Fruit fly (Drosophila melanogaster) whole organism, embryonic: Measurements from ENCODE around the gene Rassf.

Experiments used
- Ada2b ChIP-seq: fragments of 200-800 bp; sonication (Bioruptor generic); IDR thresholded peaks from 2 replicates; pipeline ENCODE4 v1.3.6; 2022; ENCODE audit warnings: missing biosample characterization, missing genetic modification characterization
- C15 ChIP-seq: fragments of 200-800 bp; sonication (Bioruptor generic); IDR thresholded peaks from 3 replicates; pipeline ENCODE4 v1.3.6; 2022; ENCODE audit warnings: missing biosample characterization, missing genetic modification characterization
- CG10462 ChIP-seq: fragments of 200-800 bp; sonication (Bioruptor generic); optimal IDR thresholded peaks from 2 replicates; lab custom pipeline; 2016; ENCODE audit warnings: missing biosample characterization, missing genetic modification characterization
- CG10959 ChIP-seq: fragments of 200-800 bp; sonication (Bioruptor generic); IDR thresholded peaks from 2 replicates; pipeline ENCODE4 v1.3.6; 2022; ENCODE audit warnings: missing biosample characterization, missing genetic modification characterization
- CG10979 ChIP-seq: fragments of 200-800 bp; sonication (Bioruptor generic); optimal IDR thresholded peaks from 2 replicates; lab custom pipeline; 2018; ENCODE audit warnings: missing biosample characterization, mild to moderate bottlenecking, missing genetic modification characterization, moderate library complexity
- CG12744 ChIP-seq: fragments of 200-800 bp; sonication (Bioruptor generic); optimal IDR thresholded peaks from 2 replicates; lab custom pipeline; 2016; ENCODE audit warnings: missing biosample characterization, missing genetic modification characterization
- CG1529 ChIP-seq: fragments of 200-800 bp; sonication (Bioruptor generic); optimal IDR thresholded peaks from 3 replicates; lab custom pipeline; 2018; ENCODE audit warnings: missing biosample characterization, missing genetic modification characterization
- CG2129 ChIP-seq: fragments of 200-800 bp; sonication (Bioruptor generic); IDR thresholded peaks from 2 replicates; pipeline ENCODE4 v1.3.6; 2022; ENCODE audit warnings: missing biosample characterization, missing genetic modification characterization; ENCODE audit not compliant: partially characterized antibody
- CG3407 ChIP-seq: fragments of 200-800 bp; sonication (Bioruptor generic); optimal IDR thresholded peaks from 2 replicates; lab custom pipeline; 2018; ENCODE audit warnings: missing biosample characterization, mild to moderate bottlenecking, missing genetic modification characterization
- CG4360 ChIP-seq: fragments of 200-800 bp; sonication (Bioruptor generic); IDR thresholded peaks from 2 replicates; pipeline ENCODE4 v1.3.6; 2022; ENCODE audit warnings: missing biosample characterization, missing genetic modification characterization
- CG4854 ChIP-seq: fragments of 200-800 bp; sonication (Bioruptor generic); optimal IDR thresholded peaks from 2 replicates; lab custom pipeline; 2016; ENCODE audit warnings: missing biosample characterization, missing genetic modification characterization, inconsistent platforms
- CG7928 ChIP-seq: fragments of 200-800 bp; sonication (Bioruptor generic); optimal IDR thresholded peaks from 2 replicates; lab custom pipeline; 2017; ENCODE audit warnings: missing biosample characterization, mild to moderate bottlenecking, missing genetic modification characterization
- CG7987 ChIP-seq: fragments of 200-800 bp; sonication (Bioruptor generic); optimal IDR thresholded peaks from 2 replicates; lab custom pipeline; 2018; ENCODE audit warnings: missing biosample characterization, mild to moderate bottlenecking, missing genetic modification characterization, moderate library complexity
- CG8924 ChIP-seq: fragments of 200-800 bp; optimal IDR thresholded peaks from 3 replicates; lab custom pipeline; 2019; ENCODE audit warnings: missing biosample characterization, mild to moderate bottlenecking, missing genetic modification characterization, moderate library complexity
- CG9727 ChIP-seq: fragments of 200-800 bp; sonication (Bioruptor generic); optimal IDR thresholded peaks from 3 replicates; lab custom pipeline; 2017; ENCODE audit warnings: missing biosample characterization, mild to moderate bottlenecking, missing genetic modification characterization
- Doc3 ChIP-seq: fragments of 200-800 bp; sonication (Bioruptor generic); IDR thresholded peaks from 3 replicates; pipeline ENCODE4 v1.3.6; 2022; ENCODE audit warnings: missing biosample characterization, missing genetic modification characterization; ENCODE audit not compliant: partially characterized antibody
- Ets65A ChIP-seq: fragments of 200-800 bp; sonication (Bioruptor generic); peaks from one replicate; lab custom pipeline; 2016; ENCODE audit warnings: missing biosample characterization, missing genetic modification characterization
- Hr3 ChIP-seq: fragments of 200-800 bp; sonication (Bioruptor generic); optimal IDR thresholded peaks from 3 replicates; lab custom pipeline; 2016; ENCODE audit warnings: missing biosample characterization, missing genetic modification characterization
- Mad ChIP-seq: fragments of 200-800 bp; sonication (Bioruptor generic); optimal IDR thresholded peaks from 2 replicates; lab custom pipeline; 2016; ENCODE audit warnings: missing biosample characterization, missing genetic modification characterization
- NC2α ChIP-seq: fragments of 200-800 bp; sonication (Bioruptor generic); optimal IDR thresholded peaks from 2 replicates; lab custom pipeline; 2016; ENCODE audit warnings: missing biosample characterization, missing genetic modification characterization
- NfI ChIP-seq: fragments of 200-800 bp; sonication (Bioruptor generic); optimal IDR thresholded peaks from 3 replicates; lab custom pipeline; 2018; ENCODE audit warnings: missing biosample characterization, mild to moderate bottlenecking, missing genetic modification characterization, moderate library complexity
- Scr ChIP-seq: fragments of 200-800 bp; sonication (Bioruptor generic); IDR thresholded peaks from 2 replicates; pipeline ENCODE4 v1.3.6; 2022; ENCODE audit warnings: missing biosample characterization, missing genetic modification characterization; ENCODE audit not compliant: partially characterized antibody
- Side ChIP-seq: fragments of 200-800 bp; sonication (Bioruptor generic); optimal IDR thresholded peaks from 2 replicates; lab custom pipeline; 2016; ENCODE audit warnings: missing biosample characterization, missing genetic modification characterization
- Sox100B ChIP-seq: fragments of 200-800 bp; sonication (Bioruptor generic); optimal IDR thresholded peaks from 3 replicates; lab custom pipeline; 2018; ENCODE audit warnings: missing biosample characterization, mild to moderate bottlenecking, missing genetic modification characterization
- Sry-β ChIP-seq: fragments of 200-800 bp; sonication (Bioruptor generic); optimal IDR thresholded peaks from 2 replicates; lab custom pipeline; 2018; ENCODE audit warnings: missing biosample characterization, mild to moderate bottlenecking, missing genetic modification characterization, moderate library complexity
- YL-1 ChIP-seq: fragments of 200-800 bp; sonication (Bioruptor generic); optimal IDR thresholded peaks from 3 replicates; lab custom pipeline; 2017; ENCODE audit warnings: missing biosample characterization, mild to moderate bottlenecking, missing genetic modification characterization
- amos ChIP-seq: fragments of 200-800 bp; sonication (Bioruptor generic); IDR thresholded peaks from 2 replicates; pipeline ENCODE4 v1.3.6; 2022; ENCODE audit warnings: missing biosample characterization, missing genetic modification characterization; ENCODE audit not compliant: partially characterized antibody
- ase ChIP-seq: fragments of 200-800 bp; sonication (Bioruptor generic); IDR thresholded peaks from 3 replicates; pipeline ENCODE4 v1.3.6; 2022; ENCODE audit warnings: missing biosample characterization, missing genetic modification characterization
- bab2 ChIP-seq: fragments of 200-800 bp; sonication (Bioruptor generic); optimal IDR thresholded peaks from 2 replicates; lab custom pipeline; 2016; ENCODE audit warnings: missing biosample characterization, missing genetic modification characterization
- bbx ChIP-seq: fragments of 200-800 bp; sonication (Bioruptor generic); IDR thresholded peaks from 2 replicates; pipeline ENCODE4 v1.3.6; 2022; ENCODE audit warnings: missing biosample characterization, missing genetic modification characterization; ENCODE audit not compliant: partially characterized antibody
- chinmo ChIP-seq: fragments of 200-800 bp; sonication (Bioruptor generic); IDR thresholded peaks from 4 replicates; pipeline ENCODE4 v1.3.6; 2022; ENCODE audit warnings: missing biosample characterization, missing genetic modification characterization; ENCODE audit not compliant: partially characterized antibody
- cwo ChIP-seq: fragments of 200-800 bp; sonication (Bioruptor generic); optimal IDR thresholded peaks from 3 replicates; lab custom pipeline; 2017; ENCODE audit warnings: missing biosample characterization, missing genetic modification characterization, mild to moderate bottlenecking, moderate library complexity, missing genetic modification reagents
- dimm ChIP-seq: fragments of 200-800 bp; sonication (Bioruptor generic); IDR thresholded peaks from 2 replicates; pipeline ENCODE4 v1.3.6; 2022; ENCODE audit warnings: missing biosample characterization, missing genetic modification characterization
- ewg ChIP-seq: fragments of 200-800 bp; sonication (Bioruptor generic); optimal IDR thresholded peaks from 3 replicates; lab custom pipeline; 2017; ENCODE audit warnings: mild to moderate bottlenecking, missing biosample characterization, missing genetic modification reagents, missing genetic modification characterization
- fd3F ChIP-seq: fragments of 200-800 bp; sonication (Bioruptor generic); optimal IDR thresholded peaks from 2 replicates; lab custom pipeline; 2018; ENCODE audit warnings: missing biosample characterization, mild to moderate bottlenecking, missing genetic modification characterization, moderate library complexity
- ftz-f1 ChIP-seq: fragments of 200-800 bp; sonication (Bioruptor generic); optimal IDR thresholded peaks from 2 replicates; lab custom pipeline; 2016; ENCODE audit warnings: missing biosample characterization, missing genetic modification characterization
- gce ChIP-seq: fragments of 200-800 bp; sonication (Bioruptor generic); IDR thresholded peaks from 3 replicates; pipeline ENCODE4 v1.3.6; 2022; ENCODE audit warnings: missing biosample characterization, missing genetic modification characterization
- gfzf ChIP-seq: fragments of 200-800 bp; sonication (Bioruptor generic); optimal IDR thresholded peaks from 2 replicates; lab custom pipeline; 2016; ENCODE audit warnings: missing biosample characterization, mild to moderate bottlenecking, missing genetic modification characterization, moderate library complexity
- gt ChIP-seq: fragments of 200-800 bp; sonication (Bioruptor generic); IDR thresholded peaks from 2 replicates; pipeline ENCODE4 v1.3.6; 2022; ENCODE audit warnings: missing biosample characterization, missing genetic modification characterization
- jing ChIP-seq: fragments of 200-800 bp; sonication (Bioruptor generic); optimal IDR thresholded peaks from 2 replicates; lab custom pipeline; 2018; ENCODE audit warnings: missing biosample characterization, mild to moderate bottlenecking, missing genetic modification characterization
- knrl ChIP-seq: fragments of 200-800 bp; sonication (Bioruptor generic); IDR thresholded peaks from 3 replicates; pipeline ENCODE4 v1.3.6; 2022; ENCODE audit warnings: missing biosample characterization, missing genetic modification characterization; ENCODE audit not compliant: partially characterized antibody
- nom ChIP-seq: fragments of 200-800 bp; sonication (Bioruptor generic); optimal IDR thresholded peaks from 2 replicates; lab custom pipeline; 2017; ENCODE audit warnings: missing biosample characterization, missing genetic modification characterization, mild to moderate bottlenecking, moderate library complexity, missing genetic modification reagents
- odd ChIP-seq: fragments of 200-800 bp; sonication (Bioruptor generic); optimal IDR thresholded peaks from 2 replicates; lab custom pipeline; 2017; ENCODE audit warnings: missing biosample characterization, mild to moderate bottlenecking, missing genetic modification characterization
- scrt ChIP-seq: fragments of 200-800 bp; sonication (Bioruptor generic); optimal IDR thresholded peaks from 2 replicates; lab custom pipeline; 2018; ENCODE audit warnings: missing biosample characterization, mild to moderate bottlenecking, missing genetic modification characterization, moderate library complexity
- sens-2 ChIP-seq: fragments of 200-800 bp; sonication (Bioruptor generic); IDR thresholded peaks from 2 replicates; pipeline ENCODE4 v1.3.6; 2022; ENCODE audit warnings: missing biosample characterization, missing genetic modification characterization
- sisA ChIP-seq: fragments of 200-800 bp; sonication (Bioruptor generic); IDR thresholded peaks from 2 replicates; pipeline ENCODE4 v1.3.6; 2022; ENCODE audit warnings: missing biosample characterization, missing genetic modification characterization
- sna ChIP-seq: fragments of 200-800 bp; sonication (Bioruptor generic); IDR thresholded peaks from 2 replicates; pipeline ENCODE4 v1.3.6; 2022; ENCODE audit warnings: missing biosample characterization, missing genetic modification characterization; ENCODE audit not compliant: partially characterized antibody
- wdn ChIP-seq: fragments of 200-800 bp; sonication (Bioruptor generic); IDR thresholded peaks from 2 replicates; pipeline ENCODE4 v1.3.6; 2022; ENCODE audit warnings: missing biosample characterization, missing genetic modification characterization
- zen ChIP-seq: fragments of 200-800 bp; sonication (Bioruptor generic); optimal IDR thresholded peaks from 3 replicates; lab custom pipeline; 2018; ENCODE audit warnings: missing biosample characterization, mild to moderate bottlenecking, missing genetic modification characterization, moderate library complexity
- zen2 ChIP-seq: fragments of 200-800 bp; sonication (Bioruptor generic); IDR thresholded peaks from 3 replicates; pipeline ENCODE4 v1.3.6; 2022; ENCODE audit warnings: missing biosample characterization, missing genetic modification characterization; ENCODE audit not compliant: partially characterized antibody

Rassf gene

DNA sequence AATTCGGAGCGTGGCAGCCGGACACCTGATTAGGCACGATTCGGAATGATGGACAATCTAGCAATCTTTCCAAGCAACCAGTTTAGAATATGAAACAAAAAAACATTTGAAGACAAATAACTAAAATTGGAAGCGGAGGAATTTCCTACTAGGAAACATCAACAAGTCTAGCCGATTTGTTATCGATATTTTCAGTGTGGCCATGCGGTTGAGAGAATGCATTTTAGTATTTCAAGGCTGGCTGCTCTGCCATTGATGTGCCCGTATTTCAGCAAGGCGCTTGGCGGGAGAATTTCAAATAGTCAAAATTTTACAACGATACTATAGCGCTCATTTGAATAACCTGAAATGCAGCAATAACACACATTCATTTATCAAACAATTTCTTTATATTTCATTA lies 10.1 kb upstream of the Rassf start, which contains the start of gene CG31457 (continued):
- TF ChIP-seq ftz-f1, result peak; percentile 85
- no peak for TF ChIP-seq CG1529
- no peak for TF ChIP-seq dimm
- no peak for TF ChIP-seq CG7928
- TF ChIP-seq Ets65A, result peak; percentile 55
- no peak for TF ChIP-seq CG10979 (tag; lab: Kevin White, UChicago)
- TF ChIP-seq jing (GFP tag; lab: Kevin White, UChicago), result no peak
- TF ChIP-seq Mad (GFP tag; lab: Kevin White, UChicago), result no peak
- no peak for TF ChIP-seq NC2α
- no peak for TF ChIP-seq CG4854 (GFP tag; lab: Kevin White, UChicago)
- no peak for TF ChIP-seq Hr3 (GFP tag; lab: Kevin White, UChicago)
- no peak for TF ChIP-seq sens-2
- no peak for TF ChIP-seq CG9727 (GFP tag; lab: Kevin White, UChicago)
- peak; percentile 50; the same call in 2 of the 3 replicates for TF ChIP-seq zen2 (GFP tag; lab: Robert Waterston, UW)
- TF ChIP-seq cwo (GFP tag; lab: Kevin White, UChicago), result no peak
- TF ChIP-seq CG3407 (GFP tag; lab: Kevin White, UChicago), result no peak
- peak; percentile 76 for TF ChIP-seq knrl
- TF ChIP-seq gt, result no peak
- peak; percentile 84; the same call in 2 of the 4 replicates for TF ChIP-seq chinmo
- peak; percentile 81 for TF ChIP-seq bbx (GFP tag; lab: Robert Waterston, UW)
- peak; percentile 83 for TF ChIP-seq Doc3 (GFP tag; lab: Robert Waterston, UW)
- TF ChIP-seq Sry-β (GFP tag; lab: Kevin White, UChicago), result peak; percentile 43
- TF ChIP-seq ewg (GFP tag; lab: Kevin White, UChicago), result no peak
- no peak for TF ChIP-seq CG10959 (GFP tag; lab: Robert Waterston, UW)
- TF ChIP-seq sisA, result no peak
- TF ChIP-seq Ada2b, result no peak
- TF ChIP-seq bab2 (GFP tag; lab: Kevin White, UChicago), result no peak
- TF ChIP-seq CG12744 (GFP tag; lab: Kevin White, UChicago), result no peak
- TF ChIP-seq CG10462 (GFP tag; lab: Kevin White, UChicago), result no peak
- no peak for TF ChIP-seq fd3F (GFP tag; lab: Kevin White, UChicago)
- TF ChIP-seq scrt (GFP tag; lab: Kevin White, UChicago), result peak; percentile 78
- TF ChIP-seq nom (GFP tag; lab: Kevin White, UChicago), result no peak
- no peak for TF ChIP-seq CG4360
- no peak for TF ChIP-seq Side
- no peak for TF ChIP-seq C15 (GFP tag; lab: Robert Waterston, UW)
- TF ChIP-seq CG7987 (GFP tag; lab: Kevin White, UChicago), result no peak
- no peak for TF ChIP-seq Sox100B (GFP tag; lab: Kevin White, UChicago)
- no peak for TF ChIP-seq ase (GFP tag; lab: Robert Waterston, UW)
- TF ChIP-seq zen (tag; lab: Kevin White, UChicago), result no peak
- TF ChIP-seq amos (GFP tag; lab: Robert Waterston, UW), result peak; percentile 86
- TF ChIP-seq Scr (GFP tag; lab: Robert Waterston, UW), result peak; percentile 79
- TF ChIP-seq gfzf (GFP tag; lab: Kevin White, UChicago), result peak; percentile 92
- TF ChIP-seq NfI (GFP tag; lab: Kevin White, UChicago), result peak; percentile 15
- TF ChIP-seq wdn, result no peak
- TF ChIP-seq gce, result no peak
- no peak for TF ChIP-seq odd (GFP tag; lab: Kevin White, UChicago)
- TF ChIP-seq CG8924, result no peak
- peak; percentile 11 for TF ChIP-seq YL-1 (GFP tag; lab: Kevin White, UChicago)
- TF ChIP-seq sna (GFP tag; lab: Robert Waterston, UW), result peak; percentile 73; the same call in 1 of the 2 replicates
- TF ChIP-seq CG2129 (GFP tag; lab: Robert Waterston, UW), result peak; percentile 46; the same call in 1 of the 2 replicates
